Fruit fly (Drosophila melanogaster) whole organism, embryonic: Measurements from ENCODE around the gene CG45072.
A peak's percentile ranks its signal among the peaks of the same experiment; 100 is the strongest.

Experiments used
- Antp ChIP-seq: fragments of 200-800 bp; sonication (Bioruptor generic); optimal IDR thresholded peaks from 3 replicates; lab custom pipeline; 2016; ENCODE audit warnings: missing biosample characterization, missing genetic modification characterization
- CG10209 ChIP-seq: fragments of 200-800 bp; sonication (Bioruptor generic); optimal IDR thresholded peaks from 3 replicates; lab custom pipeline; 2017; ENCODE audit warnings: missing biosample characterization, mild to moderate bottlenecking, missing genetic modification characterization, missing genetic modification reagents
- CG12219 ChIP-seq: fragments of 200-800 bp; sonication (Bioruptor generic); optimal IDR thresholded peaks from 3 replicates; lab custom pipeline; 2018; ENCODE audit warnings: missing biosample characterization, mild to moderate bottlenecking, missing genetic modification characterization
- CG12942 ChIP-seq: fragments of 200-800 bp; sonication (Bioruptor generic); optimal IDR thresholded peaks from 3 replicates; lab custom pipeline; 2016; ENCODE audit warnings: missing biosample characterization, missing genetic modification characterization
- CG16813 ChIP-seq: fragments of 200-800 bp; sonication (Bioruptor generic); IDR thresholded peaks from 3 replicates; pipeline ENCODE4 v1.3.6; 2022; ENCODE audit warnings: missing biosample characterization, missing genetic modification characterization; ENCODE audit not compliant: partially characterized antibody
- CG34224 ChIP-seq: fragments of 200-800 bp; sonication (Bioruptor generic); IDR thresholded peaks from 3 replicates; pipeline ENCODE4 v1.3.6; 2022; ENCODE audit warnings: missing biosample characterization, missing genetic modification characterization; ENCODE audit not compliant: partially characterized antibody
- CG7357 ChIP-seq: fragments of 200-800 bp; sonication (Bioruptor generic); IDR thresholded peaks from 3 replicates; pipeline ENCODE4 v1.3.6; 2022; ENCODE audit warnings: missing biosample characterization, missing genetic modification characterization
- CG7928 ChIP-seq: fragments of 200-800 bp; sonication (Bioruptor generic); optimal IDR thresholded peaks from 2 replicates; lab custom pipeline; 2017; ENCODE audit warnings: missing biosample characterization, mild to moderate bottlenecking, missing genetic modification characterization
- CG7987 ChIP-seq: fragments of 200-800 bp; sonication (Bioruptor generic); optimal IDR thresholded peaks from 2 replicates; lab custom pipeline; 2018; ENCODE audit warnings: missing biosample characterization, mild to moderate bottlenecking, missing genetic modification characterization, moderate library complexity
- D19A ChIP-seq: fragments of 200-800 bp; optimal IDR thresholded peaks from 3 replicates; lab custom pipeline; 2019; ENCODE audit warnings: missing biosample characterization, mild to moderate bottlenecking, missing genetic modification characterization, moderate library complexity
- Deaf1 ChIP-seq: fragments of 200-800 bp; optimal IDR thresholded peaks from 3 replicates; lab custom pipeline; 2019; ENCODE audit warnings: missing biosample characterization, mild to moderate bottlenecking, missing genetic modification characterization, moderate library complexity
- Dref ChIP-seq: fragments of 200-800 bp; sonication (Bioruptor generic); IDR thresholded peaks from 2 replicates; pipeline ENCODE4 v1.3.6; 2022; ENCODE audit warnings: missing biosample characterization, missing genetic modification characterization
- E2f2 ChIP-seq: fragments of 200-800 bp; sonication (Bioruptor generic); IDR thresholded peaks from 2 replicates; pipeline ENCODE4 v1.3.6; 2022; ENCODE audit warnings: missing biosample characterization, missing genetic modification characterization
- Ets65A ChIP-seq: fragments of 200-800 bp; sonication (Bioruptor generic); peaks from one replicate; lab custom pipeline; 2016; ENCODE audit warnings: missing biosample characterization, missing genetic modification characterization
- Fer1 ChIP-seq: fragments of 200-800 bp; sonication (Bioruptor generic); optimal IDR thresholded peaks from 2 replicates; lab custom pipeline; 2017; ENCODE audit warnings: missing biosample characterization, mild to moderate bottlenecking, missing genetic modification characterization
- Fer2 ChIP-seq: fragments of 200-800 bp; sonication (Bioruptor generic); optimal IDR thresholded peaks from 2 replicates; lab custom pipeline; 2018; ENCODE audit warnings: missing biosample characterization, mild to moderate bottlenecking, missing genetic modification characterization, moderate library complexity
- Gug ChIP-seq: fragments of 200-800 bp; sonication (Bioruptor generic); IDR thresholded peaks from 4 replicates; pipeline ENCODE4 v1.3.6; 2022; ENCODE audit warnings: missing biosample characterization, missing genetic modification characterization
- Hand ChIP-seq: fragments of 200-800 bp; sonication (Bioruptor generic); optimal IDR thresholded peaks from 2 replicates; lab custom pipeline; 2017; ENCODE audit warnings: mild to moderate bottlenecking, missing biosample characterization, missing genetic modification reagents, missing genetic modification characterization
- Max ChIP-seq: fragments of 200-800 bp; sonication (Bioruptor generic); optimal IDR thresholded peaks from 2 replicates; lab custom pipeline; 2016; ENCODE audit warnings: missing biosample characterization, mild to moderate bottlenecking, missing genetic modification characterization
- Myb ChIP-seq: fragments of 200-800 bp; sonication (Bioruptor generic); optimal IDR thresholded peaks from 2 replicates; lab custom pipeline; 2016; ENCODE audit warnings: missing biosample characterization, missing genetic modification characterization
- NFAT ChIP-seq: fragments of 200-800 bp; sonication (Bioruptor generic); IDR thresholded peaks from 2 replicates; pipeline ENCODE4 v1.3.6; 2022; ENCODE audit warnings: missing biosample characterization, missing genetic modification characterization
- Nf-YC ChIP-seq: fragments of 200-800 bp; optimal IDR thresholded peaks from 3 replicates; lab custom pipeline; 2019; ENCODE audit warnings: missing biosample characterization, mild to moderate bottlenecking, missing genetic modification characterization, moderate library complexity
- Oaz ChIP-seq: fragments of 200-800 bp; sonication (Bioruptor generic); IDR thresholded peaks from 2 replicates; pipeline ENCODE4 v1.3.6; 2022; ENCODE audit warnings: missing biosample characterization, missing genetic modification characterization
- Ravus ChIP-seq: fragments of 200-800 bp; sonication (Bioruptor generic); IDR thresholded peaks from 2 replicates; pipeline ENCODE4 v1.3.6; 2022; ENCODE audit warnings: missing biosample characterization, missing genetic modification characterization
- YL-1 ChIP-seq: fragments of 200-800 bp; sonication (Bioruptor generic); optimal IDR thresholded peaks from 3 replicates; lab custom pipeline; 2017; ENCODE audit warnings: missing biosample characterization, mild to moderate bottlenecking, missing genetic modification characterization
- ato ChIP-seq: fragments of 200-800 bp; sonication (Bioruptor generic); IDR thresholded peaks from 2 replicates; pipeline ENCODE4 v1.3.6; 2022; ENCODE audit warnings: missing biosample characterization, missing genetic modification characterization; ENCODE audit not compliant: partially characterized antibody
- bowl ChIP-seq: fragments of 200-800 bp; sonication (Bioruptor generic); IDR thresholded peaks from 2 replicates; pipeline ENCODE4 v1.3.6; 2022; ENCODE audit warnings: missing biosample characterization, missing genetic modification characterization
- chif ChIP-seq, 2 experiments: fragments of 200-800 bp; sonication (Bioruptor generic); optimal IDR thresholded peaks; 3 replicates each; lab custom pipeline; 2016; ENCODE audit warnings: missing biosample characterization in 2 of 2, missing genetic modification characterization in 2 of 2
- da ChIP-seq: fragments of 200-800 bp; sonication (Bioruptor generic); optimal IDR thresholded peaks from 2 replicates; lab custom pipeline; 2016; ENCODE audit warnings: missing biosample characterization, missing genetic modification characterization
- danr ChIP-seq: fragments of 200-800 bp; sonication (Bioruptor generic); IDR thresholded peaks from 2 replicates; pipeline ENCODE4 v1.3.6; 2022; ENCODE audit warnings: missing biosample characterization, missing genetic modification characterization
- dmrt11E ChIP-seq: fragments of 200-800 bp; sonication (Bioruptor generic); optimal IDR thresholded peaks from 3 replicates; lab custom pipeline; 2018; ENCODE audit warnings: missing biosample characterization, mild to moderate bottlenecking, missing genetic modification characterization, moderate library complexity
- esg ChIP-seq: fragments of 200-800 bp; sonication (Bioruptor generic); conservative IDR thresholded peaks from 2 replicates; pipeline ENCODE4 v1.3.6; 2022; ENCODE audit warnings: missing biosample characterization, missing genetic modification characterization
- eve ChIP-seq, 2 experiments: fragments of >200 bp; optimal IDR thresholded peaks; 2 replicates each; lab custom pipeline; 2017; ENCODE audit warnings: missing biosample characterization in 2 of 2, missing genetic modification characterization in 2 of 2
- ewg ChIP-seq: fragments of 200-800 bp; sonication (Bioruptor generic); optimal IDR thresholded peaks from 3 replicates; lab custom pipeline; 2017; ENCODE audit warnings: mild to moderate bottlenecking, missing biosample characterization, missing genetic modification reagents, missing genetic modification characterization
- gcm ChIP-seq: fragments of 200-800 bp; sonication (Bioruptor generic); optimal IDR thresholded peaks from 2 replicates; lab custom pipeline; 2019; ENCODE audit warnings: missing biosample characterization, mild to moderate bottlenecking, missing genetic modification characterization, moderate library complexity
- jigr1 ChIP-seq: fragments of 200-800 bp; sonication (Bioruptor generic); IDR thresholded peaks from 3 replicates; pipeline ENCODE4 v1.3.6; 2022; ENCODE audit warnings: missing biosample characterization, missing genetic modification characterization
- luna ChIP-seq: fragments of 200-800 bp; sonication (Bioruptor generic); optimal IDR thresholded peaks from 2 replicates; lab custom pipeline; 2016; ENCODE audit warnings: missing biosample characterization, missing genetic modification characterization
- mirr ChIP-seq: fragments of 200-800 bp; sonication (Bioruptor generic); optimal IDR thresholded peaks from 3 replicates; lab custom pipeline; 2018; ENCODE audit warnings: missing biosample characterization, mild to moderate bottlenecking, missing genetic modification characterization
- nerfin-1 ChIP-seq: fragments of 200-800 bp; sonication (Bioruptor generic); optimal IDR thresholded peaks from 3 replicates; lab custom pipeline; 2019; ENCODE audit warnings: missing biosample characterization, mild to moderate bottlenecking, missing genetic modification characterization, moderate library complexity
- onecut ChIP-seq: fragments of 200-800 bp; sonication (Bioruptor generic); IDR thresholded peaks from 2 replicates; pipeline ENCODE4 v1.3.6; 2022; ENCODE audit warnings: missing biosample characterization, missing genetic modification characterization
- sd ChIP-seq: fragments of 200-800 bp; sonication (Bioruptor generic); optimal IDR thresholded peaks from 3 replicates; lab custom pipeline; 2018; ENCODE audit warnings: missing biosample characterization, mild to moderate bottlenecking, missing genetic modification characterization, moderate library complexity
- sens ChIP-seq: fragments of 200-800 bp; sonication (Bioruptor generic); peaks from one replicate; lab custom pipeline; 2016; ENCODE audit warnings: missing biosample characterization, missing genetic modification characterization
- seq ChIP-seq: fragments of 200-800 bp; sonication (Bioruptor generic); IDR thresholded peaks from 2 replicates; pipeline ENCODE4 v1.3.6; 2022; ENCODE audit warnings: missing biosample characterization, missing genetic modification characterization
- stc ChIP-seq: fragments of 200-800 bp; sonication (Bioruptor generic); IDR thresholded peaks from 2 replicates; pipeline ENCODE4 v1.3.6; 2022; ENCODE audit warnings: missing biosample characterization, missing genetic modification characterization
- tll ChIP-seq, 2 experiments: fragments of 200-800 bp in 1 of 2; fragments of >200 bp in 1 of 2; sonication (Bioruptor generic) in 1 of 2; optimal IDR thresholded peaks; 2 replicates each; lab custom pipeline; 2017 to 2019; ENCODE audit warnings: missing biosample characterization in 2 of 2, missing genetic modification characterization in 2 of 2, mild to moderate bottlenecking in 1 of 2, moderate library complexity in 1 of 2
- zen ChIP-seq: fragments of 200-800 bp; sonication (Bioruptor generic); optimal IDR thresholded peaks from 3 replicates; lab custom pipeline; 2018; ENCODE audit warnings: missing biosample characterization, mild to moderate bottlenecking, missing genetic modification characterization, moderate library complexity

CG45072 gene

dm6 chr3R:30170671-30171667 lies 47.9 kb upstream of the CG45072 start, which contains the start of gene Rsod (continued):
- peak; percentile 52 for TF ChIP-seq CG12219 (GFP tag; lab: Kevin White, UChicago)
- TF ChIP-seq stc: peak; percentile 70
- TF ChIP-seq Hand: no peak
- no peak for TF ChIP-seq da
- TF ChIP-seq NFAT: peak; percentile 66
- TF ChIP-seq CG34224 (GFP tag; lab: Robert Waterston, UW): no peak
- TF ChIP-seq Fer2 (tag; lab: Kevin White, UChicago): no peak
- no peak for TF ChIP-seq Ets65A (GFP tag; lab: Kevin White, UChicago)

DNA sequence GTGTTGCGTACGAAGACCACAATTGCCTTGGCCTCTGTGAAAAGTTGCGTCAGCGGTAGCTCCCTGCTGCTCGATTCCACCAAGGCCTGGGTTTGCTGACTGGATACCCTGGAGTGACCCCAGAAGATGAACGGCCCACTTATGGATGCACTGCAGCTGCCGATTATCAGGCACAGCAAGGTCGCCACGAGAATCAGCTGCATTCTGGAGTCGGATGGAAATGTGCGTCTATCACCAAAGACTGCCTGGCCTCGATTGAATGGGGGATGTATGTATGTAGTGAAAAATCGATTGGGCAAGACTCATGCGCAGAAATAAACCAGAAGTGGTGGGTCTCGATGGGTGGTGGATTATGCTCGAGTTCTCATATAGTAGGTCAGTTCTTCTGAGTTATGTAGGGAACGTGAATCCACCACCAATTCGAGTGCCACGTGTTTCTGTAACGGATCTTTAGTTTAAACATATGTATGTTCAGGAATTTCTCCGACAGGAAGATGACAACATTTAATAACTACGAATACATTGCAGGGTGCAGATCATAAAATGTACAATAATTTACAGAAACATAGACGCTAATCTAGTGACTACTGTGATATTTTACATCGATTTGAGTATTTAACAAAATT lies 43.2 kb upstream of the CG45072 start, which contains the start of gene VhaAC45RP:
Gene VhaAC45RP (minus strand): TSS at position 261 of the 626 bp plus-strand sequence.
- TF ChIP-seq Fer1 (peak; percentile 23), esg (GFP tag; lab: Robert Waterston, UW) (no peak), zen (tag; lab: Kevin White, UChicago) (no peak), Gug (GFP tag; lab: Robert Waterston, UW) (no peak), luna (no peak), Deaf1 (tag; lab: Kevin White, UChicago) (peak; percentile 26), eve (GFP tag; optimal IDR thresholded peaks at IDR 0.05; lab: Kevin White, UChicago) (no peak), mirr (GFP tag; lab: Kevin White, UChicago) (no peak), CG12942 (GFP tag; lab: Kevin White, UChicago) (no peak), nerfin-1 (tag; lab: Kevin White, UChicago) (peak; percentile 99), E2f2 (GFP tag; lab: Robert Waterston, UW) (no peak), Fer2 (tag; lab: Kevin White, UChicago) (no peak), gcm (GFP tag; lab: Kevin White, UChicago) (no peak), Myb (GFP tag; lab: Kevin White, UChicago) (peak; percentile 14), dmrt11E (tag; lab: Kevin White, UChicago) (no peak), sens (peak; percentile 60), CG7987 (GFP tag; lab: Kevin White, UChicago) (no peak), ewg (peak; percentile 93), Oaz (GFP tag; lab: Robert Waterston, UW) (no peak), Nf-YC (tag; lab: Kevin White, UChicago) (peak; percentile 28), Antp (GFP tag; lab: Kevin White, UChicago) (no peak), D19A (no peak), CG16813 (GFP tag; lab: Robert Waterston, UW) (no peak), sd (tag; lab: Kevin White, UChicago) (peak; percentile 86), CG10209 (no peak), bowl (GFP tag; lab: Robert Waterston, UW) (no peak), Max (GFP tag; lab: Kevin White, UChicago) (peak; percentile 9), seq (GFP tag; lab: Robert Waterston, UW) (peak; percentile 44; the same call in 1 of the 2 replicates), CG7357 (no peak), jigr1 (no peak), danr (GFP tag; lab: Robert Waterston, UW) (no peak), Ravus (GFP tag; lab: Robert Waterston, UW) (no peak), onecut (GFP tag; lab: Robert Waterston, UW) (peak; percentile 99), tll (GFP tag; optimal IDR thresholded peaks at IDR 0.05; lab: Kevin White, UChicago) (no peak), Dref (GFP tag; lab: Robert Waterston, UW) (peak; percentile 13; the same call in 1 of the 2 replicates), YL-1 (GFP tag; lab: Kevin White, UChicago) (peak; percentile 70), CG7928 (no peak), chif (GFP tag; optimal IDR thresholded peaks at IDR 0.05; lab: Kevin White, UChicago) (no peak), ato (GFP tag; lab: Robert Waterston, UW) (no peak)
